Worm (Caenorhabditis elegans) whole organism, late embryonic: ENCODE measurements around the gene Y39A3CL.7.
A peak's percentile ranks its signal among the peaks of the same experiment; 100 is the strongest.

Source experiments
- C08G9.2 ChIP-seq: sonication (generic microtip); optimal IDR thresholded peaks from 2 replicates; lab custom pipeline; 2016; ENCODE audit warnings: mild to moderate bottlenecking, missing genetic modification characterization, moderate library complexity, missing compliant biosample characterization
- K02D7.2 ChIP-seq: sonication (generic microtip); optimal IDR thresholded peaks from 2 replicates; lab custom pipeline; 2017; ENCODE audit warnings: mild to moderate bottlenecking, missing genetic modification characterization, missing compliant biosample characterization
- T23F11.4 ChIP-seq: fragments of 200-800 bp; sonication (Bioruptor generic); optimal IDR thresholded peaks from 2 replicates; lab custom pipeline; 2018; ENCODE audit warnings: mild to moderate bottlenecking, missing genetic modification characterization, missing compliant biosample characterization
- ahr-1 ChIP-seq: sonication (generic microtip); optimal IDR thresholded peaks from 2 replicates; lab custom pipeline; 2016; ENCODE audit warnings: missing genetic modification characterization, missing compliant biosample characterization
- ceh-19 ChIP-seq: fragments of 200-800 bp; sonication (Bioruptor generic); optimal IDR thresholded peaks from 2 replicates; lab custom pipeline; 2018; ENCODE audit warnings: mild to moderate bottlenecking, missing genetic modification characterization, missing compliant biosample characterization
- ceh-2 ChIP-seq: sonication (generic microtip); optimal IDR thresholded peaks from 2 replicates; lab custom pipeline; 2016; ENCODE audit warnings: missing genotype, missing genetic modification characterization, missing compliant biosample characterization
- ceh-22 ChIP-seq: sonication (generic microtip); optimal IDR thresholded peaks from 2 replicates; lab custom pipeline; 2017; ENCODE audit warnings: missing biosample characterization, missing genetic modification characterization
- ceh-30 ChIP-seq: fragments of 150-350 bp; optimal IDR thresholded peaks from 2 replicates; lab custom pipeline; 2014; ENCODE audit warnings: missing biosample characterization, missing genetic modification characterization
- ceh-31 ChIP-seq: sonication (generic microtip); optimal IDR thresholded peaks from 2 replicates; lab custom pipeline; 2016; ENCODE audit warnings: missing genetic modification characterization, missing compliant biosample characterization
- ceh-34 ChIP-seq: sonication (generic microtip); optimal IDR thresholded peaks from 2 replicates; lab custom pipeline; 2016; ENCODE audit warnings: mild to moderate bottlenecking, missing genetic modification characterization, missing compliant biosample characterization
- ceh-45 ChIP-seq: fragments of 200-800 bp; sonication (Bioruptor generic); IDR thresholded peaks from 2 replicates; pipeline ENCODE4 v1.3.6; 2022; ENCODE audit warnings: missing genetic modification reagents, missing genetic modification characterization, missing compliant biosample characterization
- ceh-48 ChIP-seq: sonication (generic microtip); optimal IDR thresholded peaks from 2 replicates; lab custom pipeline; 2016; ENCODE audit warnings: missing genetic modification characterization, inconsistent platforms, missing compliant biosample characterization
- ceh-9 ChIP-seq: sonication (generic microtip); optimal IDR thresholded peaks from 2 replicates; lab custom pipeline; 2016; ENCODE audit warnings: mild to moderate bottlenecking, missing genetic modification characterization, inconsistent platforms, missing compliant biosample characterization
- dmd-4 ChIP-seq: sonication (generic microtip); optimal IDR thresholded peaks from 2 replicates; lab custom pipeline; 2016; ENCODE audit warnings: borderline replicate concordance, missing genetic modification characterization, missing compliant biosample characterization
- elt-2 ChIP-seq: sonication (generic microtip); optimal IDR thresholded peaks from 2 replicates; lab custom pipeline; 2016; ENCODE audit warnings: missing genetic modification reagents, missing genetic modification characterization, missing compliant biosample characterization
- fax-1 ChIP-seq: sonication (generic microtip); optimal IDR thresholded peaks from 2 replicates; lab custom pipeline; 2016; ENCODE audit warnings: missing genotype, missing genetic modification characterization, missing compliant biosample characterization
- gmeb-2 ChIP-seq: sonication (generic microtip); optimal IDR thresholded peaks from 2 replicates; lab custom pipeline; 2016; ENCODE audit warnings: missing genetic modification characterization, inconsistent platforms, missing compliant biosample characterization
- hlh-15 ChIP-seq: sonication (generic microtip); optimal IDR thresholded peaks from 2 replicates; lab custom pipeline; 2016; ENCODE audit warnings: missing genetic modification characterization, missing compliant biosample characterization
- hlh-30 ChIP-seq: sonication (generic microtip); optimal IDR thresholded peaks from 2 replicates; lab custom pipeline; 2017; ENCODE audit warnings: antibody characterized with exemption, missing genetic modification characterization, missing compliant biosample characterization; ENCODE audit not compliant: insufficient read depth
- mec-3 ChIP-seq: sonication (generic microtip); optimal IDR thresholded peaks from 2 replicates; lab custom pipeline; 2016; ENCODE audit warnings: borderline replicate concordance, missing genetic modification characterization, missing compliant biosample characterization
- nfya-1 ChIP-seq: sonication (generic microtip); optimal IDR thresholded peaks from 2 replicates; lab custom pipeline; 2017; ENCODE audit warnings: missing genetic modification characterization, mild to moderate bottlenecking, missing compliant biosample characterization, antibody characterized with exemption, moderate library complexity
- nhr-232 ChIP-seq: sonication (generic microtip); optimal IDR thresholded peaks from 2 replicates; lab custom pipeline; 2016; ENCODE audit warnings: missing genetic modification characterization, missing compliant biosample characterization
- odd-2 ChIP-seq: sonication (generic microtip); optimal IDR thresholded peaks from 2 replicates; lab custom pipeline; 2017; ENCODE audit warnings: antibody characterized with exemption, mild to moderate bottlenecking, missing genetic modification characterization, missing compliant biosample characterization
- sox-4 ChIP-seq: sonication (generic microtip); optimal IDR thresholded peaks from 2 replicates; lab custom pipeline; 2017; ENCODE audit warnings: mild to moderate bottlenecking, missing genetic modification characterization, inconsistent platforms, missing compliant biosample characterization
- syd-9 ChIP-seq: sonication (generic microtip); optimal IDR thresholded peaks from 2 replicates; lab custom pipeline; 2016; ENCODE audit warnings: mild to moderate bottlenecking, missing genetic modification characterization, moderate library complexity, missing compliant biosample characterization
- ttx-3 ChIP-seq: sonication (generic microtip); optimal IDR thresholded peaks from 2 replicates; lab custom pipeline; 2016; ENCODE audit warnings: missing genetic modification reagents, missing genetic modification characterization, missing compliant biosample characterization
- unc-55 ChIP-seq: sonication (generic microtip); optimal IDR thresholded peaks from 2 replicates; lab custom pipeline; 2017; ENCODE audit warnings: missing biosample characterization, missing genetic modification reagents, missing genetic modification characterization
- zip-5 ChIP-seq: sonication (generic microtip); optimal IDR thresholded peaks from 2 replicates; lab custom pipeline; 2016; ENCODE audit warnings: missing genetic modification characterization, missing compliant biosample characterization
- ztf-16 ChIP-seq: sonication (generic microtip); optimal IDR thresholded peaks from 2 replicates; lab custom pipeline; 2017; ENCODE audit warnings: missing genetic modification characterization, missing compliant biosample characterization

Gene Y39A3CL.7

DNA sequence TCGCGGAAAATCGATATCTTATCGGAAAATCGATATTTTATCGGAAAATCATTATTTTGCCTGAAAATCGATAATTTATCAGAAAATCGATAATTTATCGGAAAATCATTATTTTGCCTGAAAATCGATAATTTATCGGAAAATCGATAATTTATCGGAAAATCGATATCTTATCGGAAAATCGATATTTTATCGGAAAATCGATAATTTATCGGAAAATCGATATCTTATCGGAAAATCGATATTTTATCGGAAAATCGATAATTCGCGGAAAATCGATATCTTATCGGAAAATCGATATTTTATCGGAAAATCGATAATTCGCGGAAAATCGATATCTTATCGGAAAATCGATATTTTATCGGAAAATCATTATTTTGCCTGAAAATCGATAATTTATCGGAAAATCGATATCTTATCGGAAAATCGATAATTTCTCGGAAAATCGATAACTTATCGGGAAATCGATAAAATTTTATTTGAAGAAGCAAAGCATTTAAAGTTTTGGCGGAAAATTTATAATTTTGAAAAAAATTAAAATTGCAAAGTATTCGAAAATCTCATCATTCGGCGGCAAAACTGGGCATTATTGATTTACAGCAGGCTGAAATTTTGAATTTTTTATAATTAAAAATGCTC, 17.3 kb upstream of the Y39A3CL.7 start:
- peak; percentile 99 for TF ChIP-seq ceh-48 (tag; lab: Kevin White, UChicago)

DNA sequence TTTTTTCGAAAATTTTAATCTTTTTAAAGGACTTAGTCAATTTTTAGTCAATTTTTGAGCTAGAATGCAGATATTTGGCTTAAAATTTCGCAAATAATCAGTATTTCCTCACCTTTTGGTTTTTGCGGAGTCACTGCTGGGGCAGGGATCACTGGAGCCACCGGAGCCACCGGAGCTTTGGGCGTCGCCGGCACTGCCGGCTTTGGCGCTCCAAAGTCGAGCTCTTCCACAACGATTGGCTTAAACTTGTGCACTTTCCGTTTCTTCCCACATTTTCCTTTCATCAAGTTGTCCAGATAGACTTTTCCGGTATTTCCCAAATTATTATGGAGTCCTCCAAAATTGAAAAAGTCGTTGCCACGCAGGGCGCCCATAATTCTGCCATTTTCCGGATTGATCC, 10.4 kb upstream of the Y39A3CL.7 start:
- TF ChIP-seq ceh-19: no peak
- no peak for TF ChIP-seq sox-4 (tag; lab: Kevin White, UChicago)
- no peak for TF ChIP-seq ceh-2 (tag; lab: Kevin White, UChicago)
- no peak for TF ChIP-seq K02D7.2 (tag; lab: Kevin White, UChicago)
- no peak for TF ChIP-seq ceh-34 (tag; lab: Kevin White, UChicago)
- TF ChIP-seq ttx-3 (tag; lab: Kevin White, UChicago): no peak
- TF ChIP-seq ztf-16 (tag; lab: Kevin White, UChicago): no peak
- no peak for TF ChIP-seq ceh-45
- TF ChIP-seq odd-2 (tag; lab: Kevin White, UChicago): no peak
- TF ChIP-seq mec-3 (tag; lab: Kevin White, UChicago): no peak
- TF ChIP-seq nfya-1 (tag; lab: Kevin White, UChicago): no peak
- TF ChIP-seq ceh-9 (tag; lab: Kevin White, UChicago): no peak
- no peak for TF ChIP-seq ceh-31 (tag; lab: Kevin White, UChicago)
- TF ChIP-seq T23F11.4 (GFP tag; lab: Kevin White, UChicago): no peak
- no peak for TF ChIP-seq zip-5 (tag; lab: Kevin White, UChicago)

DNA sequence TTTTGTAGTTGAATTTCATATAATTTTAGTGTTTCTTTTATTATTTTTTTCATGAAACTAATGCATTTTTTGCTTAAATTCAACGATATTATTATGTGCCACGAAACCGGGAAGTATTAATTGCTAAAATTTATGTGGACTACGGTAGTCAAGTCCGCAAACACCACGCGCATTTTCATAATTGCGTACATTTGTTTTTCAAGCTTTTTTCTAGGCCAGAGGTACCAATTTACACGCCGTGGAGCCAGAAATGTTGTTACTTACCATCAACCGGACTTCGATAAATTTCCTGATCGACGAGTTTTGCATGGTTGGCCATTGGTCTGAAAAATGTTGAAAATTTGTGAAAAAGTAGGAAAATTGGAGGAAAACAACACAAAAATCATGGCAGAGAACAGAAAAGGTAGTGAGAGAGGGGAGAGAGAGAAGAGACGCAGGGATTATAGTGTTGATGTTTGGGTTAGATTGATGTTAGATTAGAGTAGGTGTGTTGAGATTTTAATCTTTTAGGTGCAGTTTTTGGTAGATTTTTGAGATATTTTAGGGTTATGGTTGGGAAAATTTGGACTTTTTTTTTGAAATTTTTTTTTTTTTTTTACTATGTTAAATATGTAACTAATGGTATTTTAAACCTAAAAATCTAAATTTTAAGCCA, 6.6 kb upstream of the Y39A3CL.7 start, which contains the start of gene clp-4:
Gene clp-4, minus strand, starts transcription at position 323 of the 655 bp plus-strand sequence.
- no peak for TF ChIP-seq gmeb-2
- TF ChIP-seq ceh-30: no peak
- no peak for TF ChIP-seq fax-1 (tag; lab: Kevin White, UChicago)
- no peak for TF ChIP-seq ahr-1 (tag; lab: Kevin White, UChicago)

DNA sequence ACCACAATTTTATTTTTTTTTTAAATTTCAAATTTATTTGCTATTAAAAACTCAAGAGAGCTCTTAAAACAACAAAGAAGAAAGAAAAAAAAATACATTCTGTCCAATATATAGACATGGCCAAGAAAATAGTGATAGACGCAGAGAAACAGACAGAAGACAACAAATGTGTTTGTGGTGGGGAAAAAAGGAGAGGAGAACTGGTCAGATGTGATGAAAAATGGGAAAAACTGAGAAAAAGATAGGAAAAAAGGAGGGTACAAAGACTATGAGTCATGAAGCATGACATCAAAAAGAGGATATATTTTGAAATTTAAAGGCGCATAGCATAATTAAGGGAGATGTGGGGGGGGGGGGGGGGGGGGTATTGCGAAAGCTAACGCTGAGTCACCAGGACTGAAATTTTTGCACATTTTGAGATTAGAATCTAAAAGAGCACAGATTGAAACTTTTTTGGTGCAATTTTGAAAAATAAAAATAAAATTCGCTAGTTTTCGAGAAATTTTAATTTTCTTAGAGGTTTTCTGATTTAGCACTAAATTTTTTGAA, 5.6 kb upstream of the Y39A3CL.7 start:
- TF ChIP-seq T23F11.4 (GFP tag; lab: Kevin White, UChicago) (no peak), hlh-15 (tag; lab: Kevin White, UChicago) (no peak), ceh-34 (tag; lab: Kevin White, UChicago) (no peak), ztf-16 (tag; lab: Kevin White, UChicago) (no peak), mec-3 (tag; lab: Kevin White, UChicago) (no peak), ceh-9 (tag; lab: Kevin White, UChicago) (no peak), hlh-30 (tag; lab: Kevin White, UChicago) (no peak), ceh-45 (no peak), ceh-31 (tag; lab: Kevin White, UChicago) (no peak), syd-9 (tag; lab: Kevin White, UChicago) (no peak), ceh-2 (tag; lab: Kevin White, UChicago) (no peak), elt-2 (tag; lab: Kevin White, UChicago) (no peak), unc-55 (GFP tag; lab: Kevin White, UChicago) (no peak), ceh-30 (no peak), dmd-4 (tag; lab: Kevin White, UChicago) (no peak), ceh-22 (tag; lab: Kevin White, UChicago) (no peak), odd-2 (tag; lab: Kevin White, UChicago) (no peak)

DNA sequence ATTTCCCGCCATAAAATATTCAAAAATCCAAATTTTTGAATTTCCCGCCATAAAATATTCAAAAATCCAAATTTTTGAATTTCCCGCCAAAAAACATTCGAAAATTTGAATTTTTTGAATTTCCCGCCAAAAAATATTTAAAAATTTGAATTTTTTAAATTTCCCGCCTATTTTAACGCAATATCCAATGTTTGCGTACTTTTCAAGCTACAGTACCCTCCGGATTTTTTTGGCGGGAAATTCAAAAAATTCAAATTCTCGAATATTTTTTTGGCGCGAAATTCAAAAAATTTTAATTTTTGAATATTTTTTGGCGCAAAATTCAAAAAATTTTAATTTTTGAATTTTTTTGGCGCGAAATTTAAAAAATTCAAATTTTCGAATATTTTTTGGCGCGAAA, 6.4 kb downstream of the Y39A3CL.7 start:
- TF ChIP-seq nhr-232 (tag; lab: Kevin White, UChicago) (no peak), C08G9.2 (tag; lab: Kevin White, UChicago) (no peak)
